Worm (Caenorhabditis elegans) whole organism, L4 larva: ENCODE data around the gene pqn-18.

Source experiments
- ceh-28 ChIP-seq: fragments of 150-350 bp; optimal IDR thresholded peaks from 2 replicates; lab custom pipeline; 2014; ENCODE audit warnings: missing biosample characterization, missing genetic modification reagents, missing genetic modification characterization
- mdt-29 ChIP-seq: fragments of 200-800 bp; sonication (Bioruptor generic); IDR thresholded peaks from 2 replicates; pipeline ENCODE4 v1.3.6; 2022; ENCODE audit warnings: missing genetic modification reagents, missing genetic modification characterization, missing compliant biosample characterization
- snpc-4 ChIP-seq: fragments of 150-350 bp; optimal IDR thresholded peaks from 2 replicates; lab custom pipeline; 2014; ENCODE audit warnings: missing biosample characterization, missing genetic modification characterization
- unc-62 ChIP-seq, 3 experiments: fragments of 150-350 bp in 1 of 3; sonication (generic microtip); optimal IDR thresholded peaks in 2 of 3; peaks in 1 of 3; 1 replicate in 1 of 3; 2 replicates in 2 of 3; lab custom pipeline; 2014 to 2017; ENCODE audit warnings: missing biosample characterization in 3 of 3, missing genetic modification characterization in 3 of 3, missing genetic modification reagents in 3 of 3, missing genotype in 1 of 3

- TF ChIP-seq mdt-29 (no peak), unc-62 (GFP tag; optimal IDR thresholded peaks at IDR 0.05 in 1 of 2; lab: Kevin White, UChicago) (no peak), unc-62 (tag; optimal IDR thresholded peaks at IDR 0.05; lab: Kevin White, UChicago) (no peak), ceh-28 (tag; lab: Kevin White, UChicago) (no peak), snpc-4 (tag; lab: Kevin White, UChicago) (no peak)
Measured at ce11 chrX:12862509-12862908, 45.1 kb upstream of the pqn-18 start, which contains the start of gene T14G8.6.
